Worm (Caenorhabditis elegans): ENCODE results near the gene flp-4.

ce11 chrII:10084482-10084881, 35.8 kb downstream of the flp-4 start:
- TF ChIP-seq unc-62 (GFP tag; optimal IDR thresholded peaks at IDR 0.05 in 1 of 2): peak in 1 of 2 experiments; percentile 35
- no peak for TF ChIP-seq unc-62 (tag; optimal IDR thresholded peaks at IDR 0.05)
- no peak for TF ChIP-seq lsy-2 (tag; optimal IDR thresholded peaks at IDR 0.05)
- TF ChIP-seq R02D3.7 (tag; optimal IDR thresholded peaks at IDR 0.05): no peak
- no peak for TF ChIP-seq nhr-25 (tag; optimal IDR thresholded peaks at IDR 0.05; ENCODE audit: borderline replicate concordance, insufficient read depth)
- no peak for TF ChIP-seq lin-39 (tag; optimal IDR thresholded peaks at IDR 0.05)

All from whole organism, L4 larva.